Fruit fly (Drosophila melanogaster): ENCODE data around the gene RunxB.

- TF ChIP-seq kay (GFP tag; ENCODE audit: borderline replicate concordance) (no peak), CG5204 (GFP tag; optimal IDR thresholded peaks at IDR 0.05) (peak; percentile 43), bab1 (GFP tag; optimal IDR thresholded peaks at IDR 0.05) (no peak), CG1620 (GFP tag; optimal IDR thresholded peaks at IDR 0.05) (no peak), ovo (GFP tag; optimal IDR thresholded peaks at IDR 0.05) (no peak), CG11617 (GFP tag; optimal IDR thresholded peaks at IDR 0.05) (no peak)
Observed at dm6 chrX:20519049-20519448, 19.2 kb upstream of the RunxB start.
